Worm (Caenorhabditis elegans): ENCODE data around the gene F01F1.15.

The F01F1.15 gene

ce11 chrIII:5840277-5840676 lies 29.1 kb downstream of the F01F1.15 start:
- TF ChIP-seq mxl-3 (GFP tag; optimal IDR thresholded peaks at IDR 0.05) (peak; percentile 61), hlh-11 (tag; optimal IDR thresholded peaks at IDR 0.05) (peak; percentile 45), nhr-77 (tag; optimal IDR thresholded peaks at IDR 0.05) (no peak), T20F7.1 (GFP tag; optimal IDR thresholded peaks at IDR 0.05) (no peak), nhr-48 (tag; optimal IDR thresholded peaks at IDR 0.05) (no peak), mes-2 (tag; optimal IDR thresholded peaks at IDR 0.05; ENCODE audit: poor library complexity, severe bottlenecking) (peak; percentile 24), nhr-28 (tag; optimal IDR thresholded peaks at IDR 0.05) (peak; percentile 41), mdt-29 (GFP tag; IDR thresholded peaks at IDR 0.05) (0 out of 2 replicates have a peak, but pooled peaks have one; percentile 8), pqm-1 (tag; optimal IDR thresholded peaks at IDR 0.05) (peak; percentile 59), vab-7 (GFP tag; IDR thresholded peaks at IDR 0.05) (no peak), dmd-6 (GFP tag; IDR thresholded peaks at IDR 0.05) (peak; percentile 43; the same call in 1 of the 2 replicates), unc-62 (GFP tag; optimal IDR thresholded peaks at IDR 0.05 in 1 of 2) (peak in 1 of 2 experiments; percentile 87), unc-62 (tag; optimal IDR thresholded peaks at IDR 0.05) (no peak), nhr-237 (tag; optimal IDR thresholded peaks at IDR 0.05) (no peak), madf-5 (GFP tag; IDR thresholded peaks at IDR 0.05) (0 out of 4 replicates have a peak, but pooled peaks of 1 of the 2 experiments have one; percentile 35), daf-16 (GFP tag; optimal IDR thresholded peaks at IDR 0.05) (no peak), daf-16 (tag; optimal IDR thresholded peaks at IDR 0.05) (peak; percentile 49), dve-1 (tag; optimal IDR thresholded peaks at IDR 0.05; ENCODE audit: insufficient read depth) (peak; percentile 16)

DNA sequence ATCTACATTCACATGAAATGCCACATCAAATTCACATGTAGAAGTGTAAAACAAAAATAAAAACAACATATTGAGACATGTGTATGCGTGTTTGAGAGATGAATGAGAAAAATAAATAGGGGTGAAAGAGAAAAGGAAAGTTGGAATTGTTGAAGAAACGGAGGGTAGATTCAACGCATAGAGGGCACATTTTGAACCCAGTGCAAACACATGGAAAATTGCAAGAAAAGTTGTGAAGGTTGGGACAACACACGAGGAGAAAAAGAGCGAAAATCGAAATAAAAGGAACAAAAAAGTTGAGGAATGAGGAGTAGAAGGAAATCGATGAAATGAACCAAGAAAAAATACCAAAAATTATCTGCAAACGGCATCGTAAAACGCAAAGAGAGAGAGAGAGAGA lies 29.7 kb downstream of the F01F1.15 start:
- TF ChIP-seq daf-16 (GFP tag; optimal IDR thresholded peaks at IDR 0.05): peak in 1 of 2 experiments; percentile 38
- no peak for TF ChIP-seq daf-16 (tag; optimal IDR thresholded peaks at IDR 0.05)
- no peak for TF ChIP-seq mep-1 (tag; optimal IDR thresholded peaks at IDR 0.05)
- peak in 1 of 2 experiments; percentile 91 for TF ChIP-seq unc-62 (GFP tag; optimal IDR thresholded peaks at IDR 0.05 in 1 of 2)
- TF ChIP-seq unc-62 (tag; optimal IDR thresholded peaks at IDR 0.05): no peak
- no peak for TF ChIP-seq spr-3 (GFP tag; optimal IDR thresholded peaks at IDR 0.05)
- 0 out of 2 replicates have a peak, but pooled peaks have one; percentile 0 for TF ChIP-seq mxl-2 (GFP tag; conservative IDR thresholded peaks at IDR 0.05)
- no peak for TF ChIP-seq gei-8 (GFP tag; optimal IDR thresholded peaks at IDR 0.05)
- no peak for TF ChIP-seq tra-1 (GFP tag; IDR thresholded peaks at IDR 0.05)

DNA sequence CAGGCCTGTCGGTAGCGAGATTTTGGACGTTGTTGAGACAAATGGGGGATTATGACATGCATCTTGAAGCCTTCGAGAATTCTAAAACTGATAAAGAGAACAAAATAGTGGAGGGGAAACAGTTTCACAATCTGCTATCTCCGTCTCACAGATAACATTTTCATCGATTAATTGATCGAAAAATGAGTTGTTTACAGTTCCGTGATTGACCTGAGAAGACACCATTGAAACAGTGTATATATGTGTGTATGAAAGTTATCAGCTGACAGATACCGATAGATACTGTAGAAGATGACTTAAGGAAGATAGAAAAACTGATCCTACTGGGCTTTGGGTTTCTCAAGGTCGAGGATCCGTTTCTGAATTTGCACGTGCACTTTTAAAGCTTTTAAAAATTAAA lies 30.2 kb downstream of the F01F1.15 start:
- TF ChIP-seq nhr-42 (GFP tag; IDR thresholded peaks at IDR 0.05): no peak
- TF ChIP-seq ctbp-1 (GFP tag; IDR thresholded peaks at IDR 0.05): no peak
- peak; percentile 88 for TF ChIP-seq dve-1 (tag; optimal IDR thresholded peaks at IDR 0.05; ENCODE audit: insufficient read depth)
- TF ChIP-seq snpc-1.2 (GFP tag; IDR thresholded peaks at IDR 0.05): no peak
- TF ChIP-seq snpc-4 (tag; optimal IDR thresholded peaks at IDR 0.05): no peak
- peak; percentile 51 for TF ChIP-seq pqm-1 (tag; optimal IDR thresholded peaks at IDR 0.05)
- no peak for TF ChIP-seq nhr-25 (tag; optimal IDR thresholded peaks at IDR 0.05; ENCODE audit: borderline replicate concordance, insufficient read depth)
- peak; percentile 74 for TF ChIP-seq dmd-6 (GFP tag; IDR thresholded peaks at IDR 0.05)
- no peak for TF ChIP-seq tra-1 (GFP tag; IDR thresholded peaks at IDR 0.05)
- TF ChIP-seq nhr-6 (tag; optimal IDR thresholded peaks at IDR 0.05): peak; percentile 49
- TF ChIP-seq F26F4.8 (GFP tag; conservative IDR thresholded peaks at IDR 0.05): no peak
- peak in 1 of 2 experiments; percentile 30 for TF ChIP-seq mdl-1 (tag; optimal IDR thresholded peaks at IDR 0.05)
- TF ChIP-seq mes-2 (tag; optimal IDR thresholded peaks at IDR 0.05; ENCODE audit: poor library complexity, severe bottlenecking): peak; percentile 21
- TF ChIP-seq daf-16 (GFP tag; optimal IDR thresholded peaks at IDR 0.05): peak in 1 of 2 experiments; percentile 53
- peak; percentile 96 for TF ChIP-seq daf-16 (tag; optimal IDR thresholded peaks at IDR 0.05)
- peak; percentile 73 for TF ChIP-seq hlh-30 (tag; optimal IDR thresholded peaks at IDR 0.05; ENCODE audit: insufficient read depth)
- TF ChIP-seq lin-1 (GFP tag; IDR thresholded peaks at IDR 0.05): 0 out of 2 replicates have a peak, but pooled peaks have one; percentile 27
- TF ChIP-seq nhr-28 (tag; optimal IDR thresholded peaks at IDR 0.05): peak; percentile 60
- TF ChIP-seq lsy-2 (tag; optimal IDR thresholded peaks at IDR 0.05): peak in 1 of 2 experiments; percentile 1
- TF ChIP-seq daf-19 (GFP tag; conservative IDR thresholded peaks at IDR 0.05): 0 out of 2 replicates have a peak, but pooled peaks have one; percentile 42
- no peak for TF ChIP-seq ama-1 (optimal IDR thresholded peaks at IDR 0.05)
- TF ChIP-seq hlh-11 (tag; optimal IDR thresholded peaks at IDR 0.05): peak; percentile 62
- TF ChIP-seq T20F7.1 (GFP tag; optimal IDR thresholded peaks at IDR 0.05): peak; percentile 61

Measured in whole organism, L4 larva.